Worm (Caenorhabditis elegans) whole organism, L1 larva: ENCODE measurements around the gene mttu-1.

Experiments used
- ama-1 ChIP-seq: fragments of 150-350 bp; optimal IDR thresholded peaks from 2 replicates; lab custom pipeline; 2014
- ceh-8 ChIP-seq: fragments of 200-800 bp; sonication (Bioruptor generic); optimal IDR thresholded peaks from 2 replicates; lab custom pipeline; 2018; ENCODE audit warnings: mild to moderate bottlenecking, missing genetic modification characterization, moderate library complexity, missing compliant biosample characterization
- fos-1 ChIP-seq: fragments of 150-350 bp; optimal IDR thresholded peaks from 2 replicates; lab custom pipeline; 2014; ENCODE audit warnings: missing biosample characterization, missing genetic modification characterization
- jun-1 ChIP-seq: fragments of 150-350 bp; optimal IDR thresholded peaks from 2 replicates; lab custom pipeline; 2014; ENCODE audit warnings: missing biosample characterization, missing genetic modification reagents, missing genetic modification characterization
- lin-15B ChIP-seq: fragments of 150-350 bp; sonication (generic microtip); optimal IDR thresholded peaks from 3 replicates; lab custom pipeline; 2014; ENCODE audit warnings: missing biosample characterization, missing genetic modification characterization
- lin-39 ChIP-seq: fragments of 150-350 bp; optimal IDR thresholded peaks from 2 replicates; lab custom pipeline; 2014; ENCODE audit warnings: missing biosample characterization, missing genetic modification reagents, missing genetic modification characterization
- lir-3 ChIP-seq: sonication (generic microtip); optimal IDR thresholded peaks from 2 replicates; lab custom pipeline; 2016; ENCODE audit warnings: mild to moderate bottlenecking, missing genetic modification characterization, moderate library complexity, missing compliant biosample characterization; ENCODE audit not compliant: poor library complexity
- mab-9 ChIP-seq: fragments of 200-800 bp; sonication (Bioruptor generic); IDR thresholded peaks from 2 replicates; pipeline ENCODE4 v1.3.6; 2022; ENCODE audit warnings: missing genetic modification reagents, missing genetic modification characterization, missing compliant biosample characterization
- nhr-19 ChIP-seq: fragments of 200-800 bp; sonication (Bioruptor generic); conservative IDR thresholded peaks from 2 replicates; pipeline ENCODE4 v1.3.6; 2022; ENCODE audit warnings: missing genetic modification characterization, missing compliant biosample characterization
- sox-4 ChIP-seq: sonication (generic microtip); optimal IDR thresholded peaks from 2 replicates; lab custom pipeline; 2016; ENCODE audit warnings: missing genetic modification characterization, missing compliant biosample characterization
- sptf-1 ChIP-seq: fragments of 150-350 bp; optimal IDR thresholded peaks from 2 replicates; lab custom pipeline; 2014; ENCODE audit warnings: missing biosample characterization, missing genetic modification characterization
- unc-62 ChIP-seq: fragments of 150-350 bp; optimal IDR thresholded peaks from 2 replicates; lab custom pipeline; 2014; ENCODE audit warnings: missing biosample characterization, missing genetic modification reagents, missing genetic modification characterization
- xbp-1 ChIP-seq: sonication (generic microtip); optimal IDR thresholded peaks from 2 replicates; lab custom pipeline; 2016; ENCODE audit warnings: missing genetic modification characterization, missing compliant biosample characterization
- ztf-4 ChIP-seq: fragments of 150-350 bp; optimal IDR thresholded peaks from 2 replicates; lab custom pipeline; 2014; ENCODE audit warnings: missing biosample characterization, missing genetic modification characterization

ce11 chrIV:11260544-11261227 lies 36.0 kb downstream of the mttu-1 start, which contains the start of gene C05C12.5:
- TF ChIP-seq ztf-4 = no peak
- no peak for TF ChIP-seq nhr-19 (GFP tag; lab: Robert Waterston, UW)
- TF ChIP-seq mab-9 (GFP tag; lab: Robert Waterston, UW) = no peak
- no peak for TF ChIP-seq lin-39
- TF ChIP-seq ama-1 = no peak
- no peak for TF ChIP-seq fos-1 (tag; lab: Kevin White, UChicago)
- no peak for TF ChIP-seq ceh-8 (GFP tag; lab: Kevin White, UChicago)
- TF ChIP-seq sox-4 (tag; lab: Kevin White, UChicago) = no peak
- TF ChIP-seq lin-15B (tag; lab: Kevin White, UChicago) = no peak
- no peak for TF ChIP-seq unc-62
- no peak for TF ChIP-seq jun-1
- no peak for TF ChIP-seq sptf-1 (tag; lab: Kevin White, UChicago)
- TF ChIP-seq xbp-1 (tag; lab: Kevin White, UChicago) = no peak
- TF ChIP-seq lir-3 (tag; lab: Kevin White, UChicago) = no peak
